Fruit fly (Drosophila melanogaster) whole organism, embryonic: Measurements from ENCODE around the gene tup.

Source experiments
- CG12659 ChIP-seq: fragments of 200-800 bp; sonication (Bioruptor generic); optimal IDR thresholded peaks from 3 replicates; lab custom pipeline; 2017; ENCODE audit warnings: mild to moderate bottlenecking, missing biosample characterization, missing genetic modification reagents, missing genetic modification characterization
- CG15479 ChIP-seq: fragments of 200-800 bp; sonication (Bioruptor generic); optimal IDR thresholded peaks from 3 replicates; lab custom pipeline; 2019; ENCODE audit warnings: missing biosample characterization, mild to moderate bottlenecking, missing genetic modification characterization, moderate library complexity
- CG17359 ChIP-seq: fragments of 200-800 bp; sonication (Bioruptor generic); optimal IDR thresholded peaks from 3 replicates; lab custom pipeline; 2018; ENCODE audit warnings: missing biosample characterization, mild to moderate bottlenecking, missing genetic modification characterization, moderate library complexity
- CG18764 ChIP-seq: fragments of 200-800 bp; sonication (Bioruptor generic); optimal IDR thresholded peaks from 3 replicates; lab custom pipeline; 2016; ENCODE audit warnings: missing biosample characterization, missing genetic modification characterization
- CG2202 ChIP-seq: fragments of 200-800 bp; sonication (Bioruptor generic); optimal IDR thresholded peaks from 2 replicates; lab custom pipeline; 2018; ENCODE audit warnings: missing biosample characterization, mild to moderate bottlenecking, missing genetic modification characterization
- CG2889 ChIP-seq: fragments of 200-800 bp; sonication (Bioruptor generic); IDR thresholded peaks from 3 replicates; pipeline ENCODE4 v1.3.6; 2022; ENCODE audit warnings: missing biosample characterization, missing genetic modification characterization
- CG30020 ChIP-seq: fragments of 200-800 bp; optimal IDR thresholded peaks from 2 replicates; lab custom pipeline; 2019; ENCODE audit warnings: missing biosample characterization, mild to moderate bottlenecking, missing genetic modification characterization, moderate library complexity
- CG30403 ChIP-seq: fragments of 200-800 bp; sonication (Bioruptor generic); optimal IDR thresholded peaks from 3 replicates; lab custom pipeline; 2016; ENCODE audit warnings: missing biosample characterization, missing genetic modification characterization
- CG32532 ChIP-seq: fragments of 200-800 bp; sonication (Bioruptor generic); IDR thresholded peaks from 2 replicates; pipeline ENCODE4 v1.3.6; 2022; ENCODE audit warnings: missing biosample characterization, missing genetic modification characterization
- CG34422 ChIP-seq: fragments of 200-800 bp; sonication (Bioruptor generic); IDR thresholded peaks from 3 replicates; pipeline ENCODE4 v1.3.6; 2022; ENCODE audit warnings: missing biosample characterization, missing genetic modification characterization
- CG3995 ChIP-seq: fragments of 200-800 bp; sonication (Bioruptor generic); optimal IDR thresholded peaks from 3 replicates; lab custom pipeline; 2016; ENCODE audit warnings: missing biosample characterization, missing genetic modification characterization
- CG4360 ChIP-seq: fragments of 200-800 bp; sonication (Bioruptor generic); IDR thresholded peaks from 2 replicates; pipeline ENCODE4 v1.3.6; 2022; ENCODE audit warnings: missing biosample characterization, missing genetic modification characterization
- CG5245 ChIP-seq: fragments of 200-800 bp; sonication (Bioruptor generic); optimal IDR thresholded peaks from 3 replicates; lab custom pipeline; 2016; ENCODE audit warnings: missing biosample characterization, missing genetic modification characterization
- CG5953 ChIP-seq: fragments of 200-800 bp; sonication (Bioruptor generic); IDR thresholded peaks from 2 replicates; pipeline ENCODE4 v1.3.6; 2022; ENCODE audit warnings: missing biosample characterization, missing genetic modification characterization
- CG6683 ChIP-seq: fragments of 200-800 bp; sonication (Bioruptor generic); optimal IDR thresholded peaks from 2 replicates; lab custom pipeline; 2017; ENCODE audit warnings: missing biosample characterization, mild to moderate bottlenecking, missing genetic modification characterization, missing genetic modification reagents
- CG7372 ChIP-seq: fragments of 200-800 bp; sonication (Bioruptor generic); IDR thresholded peaks from 2 replicates; pipeline ENCODE4 v1.3.6; 2022; ENCODE audit warnings: missing biosample characterization, missing genetic modification characterization
- CG8290 ChIP-seq, 3 experiments: fragments of 200-800 bp; sonication (Bioruptor generic); optimal IDR thresholded peaks; 2 replicates each; lab custom pipeline; 2016 to 2019; ENCODE audit warnings: missing biosample characterization in 3 of 3, missing genetic modification characterization in 3 of 3, mild to moderate bottlenecking in 2 of 3, moderate library complexity in 1 of 3
- CG9215 ChIP-seq: fragments of 200-800 bp; sonication (Bioruptor generic); IDR thresholded peaks from 2 replicates; pipeline ENCODE4 v1.3.6; 2022; ENCODE audit warnings: missing biosample characterization, missing genetic modification characterization
- CG9609 ChIP-seq: fragments of 200-800 bp; sonication (Bioruptor generic); optimal IDR thresholded peaks from 3 replicates; lab custom pipeline; 2016; ENCODE audit warnings: missing biosample characterization, missing genetic modification characterization
- CG9727 ChIP-seq: fragments of 200-800 bp; sonication (Bioruptor generic); optimal IDR thresholded peaks from 3 replicates; lab custom pipeline; 2017; ENCODE audit warnings: missing biosample characterization, mild to moderate bottlenecking, missing genetic modification characterization
- CG9797 ChIP-seq: fragments of 200-800 bp; sonication (Bioruptor generic); optimal IDR thresholded peaks from 3 replicates; lab custom pipeline; 2018; ENCODE audit warnings: missing biosample characterization, mild to moderate bottlenecking, missing genetic modification characterization
- CG9932 ChIP-seq: fragments of 200-800 bp; sonication (Bioruptor generic); IDR thresholded peaks from 2 replicates; pipeline ENCODE4 v1.3.6; 2022; ENCODE audit warnings: missing biosample characterization, missing genetic modification characterization
- CTCF ChIP-seq: fragments of 200-800 bp; sonication (Bioruptor generic); optimal IDR thresholded peaks from 2 replicates; lab custom pipeline; 2017; ENCODE audit warnings: missing biosample characterization, mild to moderate bottlenecking, missing genetic modification characterization, moderate library complexity
- Dip3 ChIP-seq: fragments of 200-800 bp; sonication (Bioruptor generic); optimal IDR thresholded peaks from 3 replicates; lab custom pipeline; 2016; ENCODE audit warnings: missing biosample characterization, missing genetic modification characterization
- Ets97D ChIP-seq: fragments of 200-800 bp; sonication (Bioruptor generic); optimal IDR thresholded peaks from 3 replicates; lab custom pipeline; 2016; ENCODE audit warnings: missing biosample characterization, missing genetic modification characterization
- Lhr ChIP-seq: fragments of 200-800 bp; sonication (Bioruptor generic); optimal IDR thresholded peaks from 3 replicates; lab custom pipeline; 2017; ENCODE audit warnings: mild to moderate bottlenecking, missing biosample characterization, missing genetic modification reagents, missing genetic modification characterization
- NC2β ChIP-seq: fragments of 200-800 bp; sonication (Bioruptor generic); optimal IDR thresholded peaks from 2 replicates; lab custom pipeline; 2016; ENCODE audit warnings: missing biosample characterization, missing genetic modification characterization
- Nf-YB ChIP-seq: fragments of 200-800 bp; sonication (Bioruptor generic); optimal IDR thresholded peaks from 3 replicates; lab custom pipeline; 2019; ENCODE audit warnings: missing biosample characterization, mild to moderate bottlenecking, missing genetic modification characterization, moderate library complexity
- Scr ChIP-seq: fragments of 200-800 bp; sonication (Bioruptor generic); IDR thresholded peaks from 2 replicates; pipeline ENCODE4 v1.3.6; 2022; ENCODE audit warnings: missing biosample characterization, missing genetic modification characterization; ENCODE audit not compliant: partially characterized antibody
- ac ChIP-seq: fragments of 200-800 bp; sonication (Bioruptor generic); optimal IDR thresholded peaks from 3 replicates; lab custom pipeline; 2017; ENCODE audit warnings: missing biosample characterization, mild to moderate bottlenecking, missing genetic modification characterization
- amos ChIP-seq: fragments of 200-800 bp; sonication (Bioruptor generic); IDR thresholded peaks from 2 replicates; pipeline ENCODE4 v1.3.6; 2022; ENCODE audit warnings: missing biosample characterization, missing genetic modification characterization; ENCODE audit not compliant: partially characterized antibody
- aop ChIP-seq: fragments of 200-800 bp; sonication (Bioruptor generic); IDR thresholded peaks from 2 replicates; pipeline ENCODE4 v1.3.6; 2022; ENCODE audit warnings: missing biosample characterization, missing genetic modification characterization
- ato ChIP-seq: fragments of 200-800 bp; sonication (Bioruptor generic); IDR thresholded peaks from 2 replicates; pipeline ENCODE4 v1.3.6; 2022; ENCODE audit warnings: missing biosample characterization, missing genetic modification characterization; ENCODE audit not compliant: partially characterized antibody
- bcd ChIP-seq: fragments of 200-800 bp; sonication (Bioruptor generic); optimal IDR thresholded peaks from 2 replicates; lab custom pipeline; 2017; ENCODE audit warnings: missing biosample characterization, mild to moderate bottlenecking, missing genetic modification characterization
- crol ChIP-seq: fragments of 200-800 bp; sonication (Bioruptor generic); IDR thresholded peaks from 2 replicates; pipeline ENCODE4 v1.3.6; 2022; ENCODE audit warnings: missing biosample characterization, missing genetic modification characterization
- dpn ChIP-seq, 2 experiments: fragments of 200-800 bp; sonication (Bioruptor generic); optimal IDR thresholded peaks; 3 replicates each; lab custom pipeline; 2016; ENCODE audit warnings: missing biosample characterization in 2 of 2, missing genetic modification characterization in 2 of 2
- gsb ChIP-seq: fragments of 200-800 bp; sonication (Bioruptor generic); IDR thresholded peaks from 2 replicates; pipeline ENCODE4 v1.3.6; 2022; ENCODE audit warnings: missing biosample characterization, missing genetic modification characterization
- jing ChIP-seq: fragments of 200-800 bp; sonication (Bioruptor generic); optimal IDR thresholded peaks from 2 replicates; lab custom pipeline; 2018; ENCODE audit warnings: missing biosample characterization, mild to moderate bottlenecking, missing genetic modification characterization
- jumu ChIP-seq: fragments of 200-800 bp; sonication (Bioruptor generic); optimal IDR thresholded peaks from 3 replicates; lab custom pipeline; 2016; ENCODE audit warnings: missing biosample characterization, missing genetic modification characterization
- lov ChIP-seq, 2 experiments: fragments of 200-800 bp in 1 of 2; fragments of >200 bp in 1 of 2; sonication (Bioruptor generic) in 1 of 2; IDR thresholded peaks in 1 of 2; optimal IDR thresholded peaks in 1 of 2; 2 replicates in 1 of 2; 3 replicates in 1 of 2; pipeline versions ENCODE4 v1.3.6 to Lab custom; 2017 to 2022; ENCODE audit warnings: missing biosample characterization in 1 of 2, missing genetic modification characterization in 1 of 2
- mirr ChIP-seq: fragments of 200-800 bp; sonication (Bioruptor generic); optimal IDR thresholded peaks from 3 replicates; lab custom pipeline; 2018; ENCODE audit warnings: missing biosample characterization, mild to moderate bottlenecking, missing genetic modification characterization
- nerfin-1 ChIP-seq: fragments of 200-800 bp; sonication (Bioruptor generic); optimal IDR thresholded peaks from 3 replicates; lab custom pipeline; 2019; ENCODE audit warnings: missing biosample characterization, mild to moderate bottlenecking, missing genetic modification characterization, moderate library complexity
- repo ChIP-seq: fragments of 200-800 bp; sonication (Bioruptor generic); optimal IDR thresholded peaks from 2 replicates; lab custom pipeline; 2016; ENCODE audit warnings: missing biosample characterization, missing genetic modification characterization
- ro ChIP-seq: fragments of 200-800 bp; sonication (Bioruptor generic); IDR thresholded peaks from 2 replicates; pipeline ENCODE4 v1.3.6; 2022; ENCODE audit warnings: missing biosample characterization, missing genetic modification characterization
- sob ChIP-seq: fragments of 200-800 bp; sonication (Bioruptor generic); IDR thresholded peaks from 2 replicates; pipeline ENCODE4 v1.3.6; 2022; ENCODE audit warnings: missing biosample characterization, missing genetic modification characterization
- ssp ChIP-seq: fragments of 200-800 bp; sonication (Bioruptor generic); IDR thresholded peaks from 2 replicates; pipeline ENCODE4 v1.3.6; 2022; ENCODE audit warnings: missing biosample characterization, missing genetic modification characterization
- tio ChIP-seq: fragments of 200-800 bp; sonication (Bioruptor generic); optimal IDR thresholded peaks from 2 replicates; lab custom pipeline; 2017; ENCODE audit warnings: missing biosample characterization, missing genetic modification characterization, inconsistent platforms
- unc-4 ChIP-seq: fragments of 200-800 bp; sonication (Bioruptor generic); IDR thresholded peaks from 2 replicates; pipeline ENCODE4 v1.3.6; 2022; ENCODE audit warnings: missing biosample characterization, missing genetic modification characterization; ENCODE audit not compliant: partially characterized antibody
- usp ChIP-seq: fragments of >200 bp; optimal IDR thresholded peaks from 2 replicates; lab custom pipeline; 2017; ENCODE audit warnings: missing biosample characterization, missing genetic modification characterization
- zf30C ChIP-seq: fragments of 200-800 bp; sonication (Bioruptor generic); optimal IDR thresholded peaks from 3 replicates; lab custom pipeline; 2018; ENCODE audit warnings: missing biosample characterization, mild to moderate bottlenecking, missing genetic modification characterization

The tup gene

dm6 chr2L:18881014-18881660 lies at the start of gene tup (continued):
- no peak for TF ChIP-seq CG34422 (GFP tag; lab: Robert Waterston, UW)
- 0 out of 2 replicates have a peak, but pooled peaks have one; percentile 8 for TF ChIP-seq CG5953 (GFP tag; lab: Robert Waterston, UW)
- no peak for TF ChIP-seq CG4360 (GFP tag; lab: Robert Waterston, UW)
- no peak for TF ChIP-seq unc-4
- TF ChIP-seq tio (GFP tag; lab: Kevin White, UChicago) = no peak
- TF ChIP-seq CG18764 = no peak
- TF ChIP-seq CG3995 (GFP tag; lab: Kevin White, UChicago) = no peak
- no peak for TF ChIP-seq CG30403 (GFP tag; lab: Kevin White, UChicago)
- no peak for TF ChIP-seq CG9727 (GFP tag; lab: Kevin White, UChicago)
- 0 out of 2 replicates have a peak, but pooled peaks have one; percentile 11 for TF ChIP-seq CG32532
- peak; percentile 99 for TF ChIP-seq Nf-YB (GFP tag; lab: Kevin White, UChicago)
- no peak for TF ChIP-seq CG9609 (GFP tag; lab: Kevin White, UChicago)
- TF ChIP-seq CTCF = no peak
- no peak for TF ChIP-seq zf30C (GFP tag; lab: Kevin White, UChicago)
- TF ChIP-seq ro = no peak
- TF ChIP-seq amos = peak; percentile 27; the same call in 1 of the 2 replicates
- no peak for TF ChIP-seq CG2202 (tag; lab: Kevin White, UChicago)
- no peak for TF ChIP-seq sob (GFP tag; lab: Robert Waterston, UW)
- TF ChIP-seq gsb (GFP tag; lab: Robert Waterston, UW) = no peak
- peak; percentile 53 for TF ChIP-seq jing
- TF ChIP-seq CG30020 = no peak
- no peak for TF ChIP-seq jumu (GFP tag; lab: Kevin White, UChicago)
- TF ChIP-seq CG12659 (GFP tag; lab: Kevin White, UChicago) = no peak
- TF ChIP-seq bcd = no peak
- no peak for TF ChIP-seq ssp (GFP tag; lab: Robert Waterston, UW)
- no peak for TF ChIP-seq Lhr (GFP tag; lab: Kevin White, UChicago)
- no peak for TF ChIP-seq CG2889 (GFP tag; lab: Robert Waterston, UW)
- TF ChIP-seq crol (GFP tag; lab: Robert Waterston, UW) = peak; percentile 100
- no peak for TF ChIP-seq CG6683 (GFP tag; lab: Kevin White, UChicago)
- no peak for TF ChIP-seq CG17359
- TF ChIP-seq ac (GFP tag; lab: Kevin White, UChicago) = peak; percentile 84
- TF ChIP-seq NC2β (GFP tag; lab: Kevin White, UChicago) = no peak
- TF ChIP-seq CG5245 (GFP tag; lab: Kevin White, UChicago) = no peak
- TF ChIP-seq ato (GFP tag; lab: Robert Waterston, UW) = 0 out of 2 replicates have a peak, but pooled peaks have one; percentile 14
- no peak for TF ChIP-seq CG9932 (GFP tag; lab: Robert Waterston, UW)
- peak; percentile 45 for TF ChIP-seq Scr (GFP tag; lab: Robert Waterston, UW)
- TF ChIP-seq nerfin-1 = peak; percentile 10
- no peak for TF ChIP-seq usp
- TF ChIP-seq Ets97D (GFP tag; lab: Kevin White, UChicago) = no peak
- no peak for TF ChIP-seq CG7372 (GFP tag; lab: Robert Waterston, UW)
- TF ChIP-seq aop = peak; percentile 44; the same call in 1 of the 2 replicates
- peak; percentile 1 for TF ChIP-seq mirr (GFP tag; lab: Kevin White, UChicago)
- no peak for TF ChIP-seq repo (GFP tag; lab: Kevin White, UChicago)
- TF ChIP-seq lov (optimal IDR thresholded peaks at IDR 0.05; lab: Kevin White, UChicago) = no peak
- TF ChIP-seq lov (GFP tag; IDR thresholded peaks at IDR 0.05; lab: Robert Waterston, UW) = 0 out of 3 replicates have a peak, but pooled peaks have one; percentile 63
- no peak for TF ChIP-seq CG8290 (GFP tag; optimal IDR thresholded peaks at IDR 0.05; lab: Kevin White, UChicago)
- peak in 1 of 2 experiments; percentile 27 for TF ChIP-seq CG8290 (tag; optimal IDR thresholded peaks at IDR 0.05; lab: Kevin White, UChicago)
- no peak for TF ChIP-seq CG9215
- no peak for TF ChIP-seq Dip3 (GFP tag; lab: Kevin White, UChicago)
- no peak for TF ChIP-seq CG9797
- no peak for TF ChIP-seq CG15479 (GFP tag; lab: Kevin White, UChicago)
- TF ChIP-seq dpn (GFP tag; optimal IDR thresholded peaks at IDR 0.05; lab: Kevin White, UChicago) = no peak
